Worm (Caenorhabditis elegans): ENCODE measurements around the gene str-71.

DNA sequence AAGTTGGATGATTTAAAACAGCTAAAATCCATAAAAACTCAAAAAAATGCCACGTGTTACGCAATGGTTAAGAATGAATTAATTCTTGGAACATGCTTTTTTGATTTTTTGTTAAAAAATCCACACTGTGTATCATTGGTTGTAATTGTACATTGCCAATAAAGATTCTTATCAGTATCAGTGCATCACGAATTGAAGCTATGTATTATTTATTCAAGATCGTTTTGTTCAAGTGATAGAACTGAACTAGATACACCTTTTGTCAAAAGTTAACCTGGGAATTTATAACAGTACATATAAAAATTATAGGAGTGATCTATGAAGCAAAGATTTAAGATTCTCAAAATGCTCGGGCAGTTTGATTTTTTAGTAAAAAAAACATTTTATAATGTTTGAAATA lies 24.3 kb downstream of the str-71 start:
- TF ChIP-seq snpc-4 (tag; optimal IDR thresholded peaks at IDR 0.05) (no peak), sea-2 (GFP tag; optimal IDR thresholded peaks at IDR 0.05) (no peak), nhr-28 (tag; optimal IDR thresholded peaks at IDR 0.05) (no peak), egl-27 (tag; optimal IDR thresholded peaks at IDR 0.05) (no peak), skn-1 (tag; optimal IDR thresholded peaks at IDR 0.05) (no peak), fkh-10 (GFP tag; optimal IDR thresholded peaks at IDR 0.05) (no peak)

Measured in whole organism, L3 larva.